Worm (Caenorhabditis elegans): ENCODE measurements around the gene spp-7.

The spp-7 gene

DNA sequence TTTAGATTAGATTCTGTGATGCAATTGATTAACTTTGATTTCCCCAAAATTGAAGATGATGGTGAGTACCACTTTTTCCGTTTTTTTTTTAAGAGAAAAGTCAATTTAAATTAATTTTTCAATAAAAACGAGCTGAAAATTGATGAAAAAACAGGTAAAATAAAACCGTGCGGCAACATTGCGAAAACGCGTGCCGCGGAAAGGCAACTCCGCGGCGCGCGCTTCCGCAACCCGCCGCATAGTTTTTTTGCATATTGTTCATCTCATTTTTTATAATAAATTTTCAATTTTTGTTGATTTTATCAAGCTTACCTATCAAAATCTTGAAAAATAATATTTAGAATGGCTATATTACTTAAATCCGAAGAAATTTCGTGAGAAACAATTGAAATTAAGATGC is 44.7 kb downstream of the spp-7 start (continued):
- TF ChIP-seq F22D6.2 (tag; optimal IDR thresholded peaks at IDR 0.05), result no peak
- no peak for TF ChIP-seq attf-3 (GFP tag; conservative IDR thresholded peaks at IDR 0.05)
- TF ChIP-seq ccch-3 (GFP tag; optimal IDR thresholded peaks at IDR 0.05), result no peak
- TF ChIP-seq dpl-1 (GFP tag; optimal IDR thresholded peaks at IDR 0.05), result no peak
- no peak for TF ChIP-seq cebp-1 (GFP tag; IDR thresholded peaks at IDR 0.05)
- peak; percentile 6 for TF ChIP-seq cebp-1 (tag; optimal IDR thresholded peaks at IDR 0.05)
- peak; percentile 18 for TF ChIP-seq snpc-1.3 (tag; optimal IDR thresholded peaks at IDR 0.05; ENCODE audit: insufficient read depth)
- no peak for TF ChIP-seq snpc-4 (GFP tag; optimal IDR thresholded peaks at IDR 0.05)
- TF ChIP-seq snpc-4 (tag; optimal IDR thresholded peaks at IDR 0.05), result peak in 2 of 4 experiments; percentile 65 to 78
- no peak for TF ChIP-seq F57C9.4 (tag; optimal IDR thresholded peaks at IDR 0.05)
- peak; percentile 12 for TF ChIP-seq efl-1 (GFP tag; optimal IDR thresholded peaks at IDR 0.05)
- TF ChIP-seq lir-1 (GFP tag; conservative IDR thresholded peaks at IDR 0.05), result no peak
- no peak for TF ChIP-seq pbrm-1 (GFP tag; IDR thresholded peaks at IDR 0.05)
- no peak for TF ChIP-seq zim-3 (tag; optimal IDR thresholded peaks at IDR 0.05)

DNA sequence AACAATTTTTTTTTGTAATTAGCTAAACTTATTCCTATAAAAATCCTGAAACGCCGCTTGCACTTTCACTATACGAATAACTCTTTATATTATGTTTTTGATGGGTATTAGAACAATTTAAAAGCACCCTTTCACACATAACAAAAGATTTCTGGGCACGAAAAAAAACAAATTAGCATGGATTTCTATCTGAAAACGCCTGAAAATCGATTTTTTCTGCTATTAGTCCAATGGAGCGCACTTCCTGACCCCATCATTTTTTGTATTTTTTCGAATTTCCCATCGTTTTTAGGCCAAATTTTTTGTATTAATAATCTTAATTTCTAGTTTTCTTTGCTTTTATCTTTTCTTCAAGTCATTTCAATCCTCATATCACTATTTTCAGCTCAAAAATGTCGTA is 46.2 kb downstream of the spp-7 start, which contains the start of gene F41H10.3:
Gene F41H10.3 (plus strand): TSS at position 388 of the 400 bp plus-strand sequence.
- TF ChIP-seq mcd-1 (GFP tag; IDR thresholded peaks at IDR 0.05) (0 out of 2 replicates have a peak, but pooled peaks have one; percentile 31), F37B4.10 (GFP tag; IDR thresholded peaks at IDR 0.05) (no peak), Y79H2A.3 (GFP tag; conservative IDR thresholded peaks at IDR 0.05) (no peak)

DNA sequence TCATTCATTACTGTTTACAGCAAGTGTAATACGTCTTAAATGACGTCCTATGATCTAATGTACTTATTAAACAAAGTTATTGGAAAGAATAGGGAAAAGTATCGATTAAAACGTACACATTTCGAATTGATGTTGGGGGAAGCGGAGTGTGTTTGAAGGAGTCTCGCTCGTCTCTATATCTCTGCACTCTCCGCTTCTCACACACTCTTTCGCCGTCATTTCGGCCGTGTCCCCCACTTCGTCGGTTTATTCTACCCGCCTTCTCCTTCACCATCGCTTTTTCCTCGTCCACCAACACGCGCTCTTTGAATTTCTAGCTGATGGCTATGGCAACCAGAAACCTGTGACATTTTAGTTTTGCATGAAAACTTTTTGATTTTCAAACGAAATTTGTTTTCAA is 46.7 kb downstream of the spp-7 start:
- TF ChIP-seq C17E4.6 (GFP tag; IDR thresholded peaks at IDR 0.05) (peak; percentile 23; the same call in 1 of the 2 replicates), nfya-2 (GFP tag; IDR thresholded peaks at IDR 0.05) (no peak), pbrm-1 (GFP tag; IDR thresholded peaks at IDR 0.05) (0 out of 2 replicates have a peak, but pooled peaks have one; percentile 31), F55B11.4 (tag; optimal IDR thresholded peaks at IDR 0.05; ENCODE audit: borderline replicate concordance, insufficient read depth) (no peak), hmg-1.2 (GFP tag; IDR thresholded peaks at IDR 0.05) (peak; percentile 93), nfyb-1 (GFP tag; IDR thresholded peaks at IDR 0.05) (0 out of 2 replicates have a peak, but pooled peaks have one; percentile 20), mcd-1 (GFP tag; IDR thresholded peaks at IDR 0.05) (peak; percentile 67), attf-5 (GFP tag; optimal IDR thresholded peaks at IDR 0.05) (peak; percentile 77), madf-6 (GFP tag; IDR thresholded peaks at IDR 0.05) (peak; percentile 52), nhr-80 (tag; optimal IDR thresholded peaks at IDR 0.05) (peak; percentile 11), B0336.3 (GFP tag; IDR thresholded peaks at IDR 0.05) (peak; percentile 46; the same call in 1 of the 2 replicates), tbp1 (GFP tag; optimal IDR thresholded peaks at IDR 0.05) (peak; percentile 8), zfh-2 (GFP tag; conservative IDR thresholded peaks at IDR 0.05) (peak; percentile 63), sptf-2 (GFP tag; optimal IDR thresholded peaks at IDR 0.05) (no peak), ekl-4 (GFP tag; IDR thresholded peaks at IDR 0.05) (0 out of 2 replicates have a peak, but pooled peaks have one; percentile 48), let-607 (tag; optimal IDR thresholded peaks at IDR 0.05) (no peak), Y95B8A.8 (GFP tag; IDR thresholded peaks at IDR 0.05) (0 out of 2 replicates have a peak, but pooled peaks have one; percentile 40), snpc-4 (GFP tag; optimal IDR thresholded peaks at IDR 0.05) (no peak), snpc-4 (tag; optimal IDR thresholded peaks at IDR 0.05) (peak in 2 of 4 experiments; percentile 20 to 67), dox-1 (GFP tag; IDR thresholded peaks at IDR 0.05) (peak; percentile 36; the same call in 1 of the 2 replicates), lin-54 (GFP tag; optimal IDR thresholded peaks at IDR 0.05) (peak; percentile 6), atf-7 (tag; optimal IDR thresholded peaks at IDR 0.05) (no peak), egl-18 (GFP tag; IDR thresholded peaks at IDR 0.05) (peak; percentile 63; the same call in 1 of the 2 replicates), fkh-3 (tag; optimal IDR thresholded peaks at IDR 0.05) (no peak), aptf-2 (GFP tag; conservative IDR thresholded peaks at IDR 0.05) (no peak), cebp-1 (GFP tag; IDR thresholded peaks at IDR 0.05) (no peak), cebp-1 (tag; optimal IDR thresholded peaks at IDR 0.05) (peak; percentile 49)

Data from whole organism, young adult.